Fruit fly (Drosophila melanogaster): Measurements from ENCODE around the gene PIG-H.
"Not testable (repeated sequence)": the region's sequence is repeated elsewhere in the genome, so short reads cannot be mapped to it uniquely, and the experiment has no call there.

The PIG-H gene

dm6 chr3R:8049373-8049772 lies 49.7 kb downstream of the PIG-H start, which contains the start of gene CG43061:
Gene CG43061, plus strand, starts transcription at chr3R:8049673.
- TF ChIP-seq CG8478, CTCF (optimal IDR thresholded peaks at IDR 0.05): not testable (repeated sequence)

Measured in S2 (cell line).